Worm (Caenorhabditis elegans) whole organism, L2 larva: ENCODE results near the gene R03A10.5.

Experiments used
- C34F6.9 ChIP-seq: fragments of 150-350 bp; optimal IDR thresholded peaks from 2 replicates; lab custom pipeline; 2014; ENCODE audit warnings: missing biosample characterization, missing genetic modification characterization
- F13H6.1 ChIP-seq: sonication (generic microtip); optimal IDR thresholded peaks from 2 replicates; lab custom pipeline; 2016; ENCODE audit warnings: missing genetic modification characterization, missing compliant biosample characterization
- R02D3.7 ChIP-seq: fragments of 150-350 bp; optimal IDR thresholded peaks from 2 replicates; lab custom pipeline; 2014; ENCODE audit warnings: missing biosample characterization, missing genetic modification characterization
- Y55F3AM.14 ChIP-seq: fragments of 200-800 bp; sonication (Bioruptor generic); optimal IDR thresholded peaks from 2 replicates; lab custom pipeline; 2018; ENCODE audit warnings: mild to moderate bottlenecking, missing genetic modification characterization, missing compliant biosample characterization
- aly-2 ChIP-seq: fragments of 150-350 bp; optimal IDR thresholded peaks from 2 replicates; lab custom pipeline; 2014; ENCODE audit warnings: missing biosample characterization, missing genetic modification characterization
- ama-1 ChIP-seq: fragments of 150-350 bp; optimal IDR thresholded peaks from 2 replicates; lab custom pipeline; 2018; ENCODE audit warnings: inconsistent platforms
- blmp-1 ChIP-seq: sonication (generic microtip); optimal IDR thresholded peaks from 2 replicates; lab custom pipeline; 2017; ENCODE audit warnings: missing genetic modification characterization, mild to moderate bottlenecking, missing compliant biosample characterization, antibody characterized with exemption, moderate library complexity; ENCODE audit not compliant: insufficient read depth
- ceh-16 ChIP-seq: fragments of 150-350 bp; optimal IDR thresholded peaks from 2 replicates; lab custom pipeline; 2014; ENCODE audit warnings: missing biosample characterization, missing genetic modification characterization
- ceh-82 ChIP-seq: fragments of 150-350 bp; optimal IDR thresholded peaks from 2 replicates; lab custom pipeline; 2014; ENCODE audit warnings: missing biosample characterization, missing genetic modification characterization
- dmd-4 ChIP-seq: sonication (generic microtip); optimal IDR thresholded peaks from 2 replicates; lab custom pipeline; 2017; ENCODE audit warnings: missing biosample characterization, missing genetic modification characterization
- egl-27 ChIP-seq: sonication (generic microtip); optimal IDR thresholded peaks from 3 replicates; lab custom pipeline; 2017; ENCODE audit warnings: missing biosample characterization, missing genetic modification reagents, missing genetic modification characterization
- elt-1 ChIP-seq: fragments of 150-350 bp; optimal IDR thresholded peaks from 2 replicates; lab custom pipeline; 2014; ENCODE audit warnings: missing biosample characterization, missing genetic modification characterization
- elt-3 ChIP-seq: sonication (generic microtip); optimal IDR thresholded peaks from 2 replicates; lab custom pipeline; 2017; ENCODE audit warnings: missing biosample characterization, missing genetic modification characterization
- fos-1 ChIP-seq: fragments of 150-350 bp; optimal IDR thresholded peaks from 2 replicates; lab custom pipeline; 2014; ENCODE audit warnings: missing biosample characterization, missing genetic modification characterization
- gmeb-1 ChIP-seq: fragments of 150-350 bp; optimal IDR thresholded peaks from 2 replicates; lab custom pipeline; 2014; ENCODE audit warnings: missing biosample characterization, missing genetic modification characterization
- lin-11 ChIP-seq: fragments of 150-350 bp; sonication (generic microtip); optimal IDR thresholded peaks from 2 replicates; lab custom pipeline; 2014; ENCODE audit warnings: missing biosample characterization, missing genetic modification characterization, inconsistent platforms, mixed read lengths
- lin-39 ChIP-seq: fragments of 150-350 bp; optimal IDR thresholded peaks from 2 replicates; lab custom pipeline; 2014; ENCODE audit warnings: missing biosample characterization, missing genetic modification reagents, missing genetic modification characterization
- mab-5 ChIP-seq: fragments of 150-350 bp; optimal IDR thresholded peaks from 2 replicates; lab custom pipeline; 2014; ENCODE audit warnings: missing biosample characterization, missing genetic modification characterization
- mdl-1 ChIP-seq, 2 experiments: fragments of 150-350 bp in 1 of 2; sonication (generic microtip) in 1 of 2; optimal IDR thresholded peaks; 2 replicates each; lab custom pipeline; 2017; ENCODE audit warnings: missing biosample characterization in 2 of 2, missing genetic modification characterization in 2 of 2
- nhr-10 ChIP-seq: sonication (generic microtip); optimal IDR thresholded peaks from 2 replicates; lab custom pipeline; 2017; ENCODE audit warnings: missing biosample characterization, missing genetic modification characterization
- nhr-11 ChIP-seq: fragments of 150-350 bp; optimal IDR thresholded peaks from 2 replicates; lab custom pipeline; 2014; ENCODE audit warnings: missing biosample characterization, missing genetic modification characterization
- nhr-21 ChIP-seq: fragments of 150-350 bp; optimal IDR thresholded peaks from 2 replicates; lab custom pipeline; 2014; ENCODE audit warnings: missing biosample characterization, missing genetic modification characterization
- nhr-237 ChIP-seq: fragments of 150-350 bp; optimal IDR thresholded peaks from 2 replicates; lab custom pipeline; 2014; ENCODE audit warnings: missing biosample characterization, missing genetic modification characterization
- nhr-25 ChIP-seq: fragments of 150-350 bp; sonication (generic microtip); optimal IDR thresholded peaks from 3 replicates; lab custom pipeline; 2014; ENCODE audit warnings: missing biosample characterization, missing genetic modification characterization
- nhr-6 ChIP-seq: fragments of 150-350 bp; optimal IDR thresholded peaks from 2 replicates; lab custom pipeline; 2014; ENCODE audit warnings: missing biosample characterization, missing genetic modification characterization
- peb-1 ChIP-seq: fragments of 150-350 bp; optimal IDR thresholded peaks from 2 replicates; lab custom pipeline; 2014; ENCODE audit warnings: missing biosample characterization, missing genetic modification characterization
- sem-4 ChIP-seq: fragments of 150-350 bp; optimal IDR thresholded peaks from 2 replicates; lab custom pipeline; 2014; ENCODE audit warnings: missing biosample characterization, missing genetic modification reagents, missing genetic modification characterization
- sma-3 ChIP-seq: sonication (generic microtip); optimal IDR thresholded peaks from 2 replicates; lab custom pipeline; 2016; ENCODE audit warnings: missing genetic modification reagents, missing genetic modification characterization, missing compliant biosample characterization
- sma-9 ChIP-seq, 2 experiments: fragments of 150-350 bp in 1 of 2; sonication (generic microtip) in 1 of 2; optimal IDR thresholded peaks; 2 replicates each; lab custom pipeline; 2014 to 2016; ENCODE audit warnings: missing genetic modification characterization in 2 of 2, mild to moderate bottlenecking in 1 of 2, missing biosample characterization in 1 of 2, missing compliant biosample characterization in 1 of 2, missing genetic modification reagents in 1 of 2, moderate library complexity in 1 of 2
- snpc-4 ChIP-seq: fragments of 150-350 bp; optimal IDR thresholded peaks from 2 replicates; lab custom pipeline; 2014; ENCODE audit warnings: missing biosample characterization, missing genetic modification characterization
- zag-1 ChIP-seq: fragments of 150-350 bp; optimal IDR thresholded peaks from 2 replicates; lab custom pipeline; 2014; ENCODE audit warnings: missing biosample characterization, missing genetic modification characterization
- ztf-1 ChIP-seq: fragments of 200-800 bp; sonication (Bioruptor generic); conservative IDR thresholded peaks from 2 replicates; pipeline ENCODE4 v1.3.6; 2022; ENCODE audit warnings: missing genetic modification characterization, missing compliant biosample characterization
- ztf-11 ChIP-seq: sonication (generic microtip); optimal IDR thresholded peaks from 2 replicates; lab custom pipeline; 2017; ENCODE audit warnings: missing biosample characterization, missing genetic modification characterization
- ztf-4 ChIP-seq: fragments of 150-350 bp; optimal IDR thresholded peaks from 2 replicates; lab custom pipeline; 2014; ENCODE audit warnings: missing biosample characterization, missing genetic modification characterization

Gene R03A10.5

ce11 chrX:15466032-15466431 lies 19.5 kb downstream of the R03A10.5 start, which contains the start of gene sprr-1:
sprr-1 (plus strand) TSS chrX:15466300.
- TF ChIP-seq nhr-25 = no peak
- no peak for TF ChIP-seq lin-39 (tag; lab: Kevin White, UChicago)
- no peak for TF ChIP-seq peb-1 (tag; lab: Kevin White, UChicago)
- TF ChIP-seq R02D3.7 (tag; lab: Kevin White, UChicago) = no peak
- TF ChIP-seq fos-1 (tag; lab: Kevin White, UChicago) = no peak
- no peak for TF ChIP-seq sma-3 (GFP tag; lab: Kevin White, UChicago)
- TF ChIP-seq ztf-1 (GFP tag; lab: Robert Waterston, UW) = no peak
- no peak for TF ChIP-seq sma-9 (GFP tag; optimal IDR thresholded peaks at IDR 0.05; lab: Kevin White, UChicago)
- TF ChIP-seq sma-9 (tag; optimal IDR thresholded peaks at IDR 0.05; lab: Kevin White, UChicago) = no peak
- no peak for TF ChIP-seq lin-11
- TF ChIP-seq Y55F3AM.14 = no peak
- no peak for TF ChIP-seq nhr-11 (tag; lab: Kevin White, UChicago)
- TF ChIP-seq nhr-6 (tag; lab: Kevin White, UChicago) = no peak
- TF ChIP-seq ztf-4 = no peak
- no peak for TF ChIP-seq elt-1
- TF ChIP-seq zag-1 = no peak
- TF ChIP-seq ceh-82 = no peak
- no peak for TF ChIP-seq sem-4 (tag; lab: Kevin White, UChicago)
- TF ChIP-seq, all 48 proteins: peak for 0

ce11 chrX:15468657-15469056 lies 22.1 kb downstream of the R03A10.5 start:
- TF ChIP-seq nhr-11 (tag; lab: Kevin White, UChicago) (no peak), aly-2 (tag; lab: Kevin White, UChicago) (no peak), snpc-4 (peak; percentile 24)
- TF ChIP-seq, all 48 proteins: peak for 1

- TF ChIP-seq egl-27 (tag; lab: Kevin White, UChicago) (peak; percentile 76), sem-4 (tag; lab: Kevin White, UChicago) (peak; percentile 86), ceh-16 (no peak), elt-1 (peak; percentile 67), zag-1 (no peak), ama-1 (lab: Kevin White, UChicago) (no peak), lin-11 (no peak)
Measured at ce11 chrX:15469957-15470548, 23.5 kb downstream of the R03A10.5 start.

DNA sequence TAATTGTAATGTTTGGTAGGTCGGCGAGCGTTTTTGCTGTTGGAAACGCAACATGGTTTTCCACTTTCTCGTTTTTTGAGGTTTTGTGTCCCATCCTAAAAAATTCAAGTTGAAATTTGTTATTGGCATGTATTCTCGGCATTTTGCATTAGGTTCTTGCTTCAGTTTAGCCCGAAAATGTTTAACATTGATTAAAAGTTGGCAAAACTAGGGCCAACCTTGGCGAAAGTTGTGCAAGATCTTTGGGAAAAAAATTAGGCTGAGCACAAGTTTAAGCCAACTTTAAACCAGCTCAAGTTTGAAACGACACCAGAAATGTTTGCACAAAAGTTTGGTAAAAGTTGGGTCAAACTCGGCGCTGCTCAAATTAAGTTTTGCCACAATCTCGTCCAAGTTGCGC lies 30.8 kb downstream of the R03A10.5 start, which contains the start of gene exc-1:
Gene exc-1, minus strand, starts transcription at position 101 of the 400 bp plus-strand sequence.
- TF ChIP-seq gmeb-1 (tag; lab: Kevin White, UChicago) (no peak), peb-1 (tag; lab: Kevin White, UChicago) (no peak), ztf-11 (tag; lab: Kevin White, UChicago) (no peak), nhr-10 (tag; lab: Kevin White, UChicago) (no peak), dmd-4 (no peak), R02D3.7 (tag; lab: Kevin White, UChicago) (no peak), lin-39 (tag; lab: Kevin White, UChicago) (no peak), snpc-4 (no peak), lin-11 (no peak), nhr-237 (no peak), ztf-4 (no peak), blmp-1 (no peak), ama-1 (lab: Kevin White, UChicago) (no peak), egl-27 (tag; lab: Kevin White, UChicago) (no peak)

DNA sequence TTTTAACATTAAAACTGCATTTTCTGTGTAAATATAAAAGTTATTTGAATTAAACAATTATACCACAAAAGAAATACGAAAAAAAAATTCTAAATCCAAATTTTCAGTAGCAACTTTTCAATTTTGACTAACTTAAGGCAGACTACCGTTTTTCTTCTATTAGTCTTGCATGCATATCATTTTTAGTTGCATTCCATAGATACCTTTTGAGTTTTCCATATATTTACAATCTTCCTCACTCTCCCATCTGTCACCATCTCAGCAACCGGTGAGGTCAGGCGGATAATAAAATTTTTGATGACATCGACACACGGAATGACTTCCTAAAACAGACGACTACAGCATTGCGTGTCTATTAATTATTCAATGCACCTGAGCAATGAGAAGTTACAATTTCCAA lies 32.2 kb downstream of the R03A10.5 start, which contains the start of gene gcy-36:
Gene gcy-36, plus strand, starts transcription at position 301 of the 400 bp plus-strand sequence.
- no peak for TF ChIP-seq F13H6.1 (tag; lab: Kevin White, UChicago)
- TF ChIP-seq nhr-11 (tag; lab: Kevin White, UChicago) = no peak
- no peak for TF ChIP-seq nhr-21
- TF ChIP-seq mab-5 (tag; lab: Kevin White, UChicago) = no peak
- TF ChIP-seq mdl-1 (tag; optimal IDR thresholded peaks at IDR 0.05; lab: Kevin White, UChicago) = no peak
- TF ChIP-seq elt-3 (tag; lab: Kevin White, UChicago) = no peak
- TF ChIP-seq C34F6.9 (tag; lab: Kevin White, UChicago) = no peak
